2 fruit fly cellular contexts compared by ENCODE assay signal in genomic region chrX:13396378-13397099, dm6.
TF ChIP-seq lines count a peak whose summit lies in the region.

Bcat (plus strand) TSS chrX:13396899.

TF ChIP-seq in whole organism, embryonic, 481 proteins besides CTCF, POLR2A, EP300 and RAD21 (continued from another document and continues in another):
- TF ChIP-seq Usf (GFP tag; optimal IDR thresholded peaks at IDR 0.05; lab: Kevin White, UChicago) (peak; percentile 65), CG12219 (GFP tag; optimal IDR thresholded peaks at IDR 0.05; lab: Kevin White, UChicago) (no peak), dm (GFP tag; optimal IDR thresholded peaks at IDR 0.05; lab: Kevin White, UChicago) (no peak), psq (GFP tag; optimal IDR thresholded peaks at IDR 0.05; lab: Kevin White, UChicago) (peak; percentile 13), CG8924 (tag; optimal IDR thresholded peaks at IDR 0.05; lab: Kevin White, UChicago) (peak; percentile 75), CG4820 (GFP tag; optimal IDR thresholded peaks at IDR 0.05; lab: Kevin White, UChicago) (peak; percentile 36), Hsf (GFP tag; optimal IDR thresholded peaks at IDR 0.05; lab: Kevin White, UChicago) (peak; percentile 21), CG9932 (GFP tag; IDR thresholded peaks at IDR 0.05; lab: Robert Waterston, UW) (peak; percentile 64), CG4328 (GFP tag; optimal IDR thresholded peaks at IDR 0.05; lab: Kevin White, UChicago) (peak; percentile 67), gce (GFP tag; IDR thresholded peaks at IDR 0.05; lab: Robert Waterston, UW) (0 out of 3 replicates have a peak, but pooled peaks have one; percentile 17), Mes4 (GFP tag; optimal IDR thresholded peaks at IDR 0.05; lab: Kevin White, UChicago) (no peak), CG17328 (GFP tag; IDR thresholded peaks at IDR 0.05; lab: Robert Waterston, UW) (peak; percentile 26; the same call in 1 of the 2 replicates), CG6654 (GFP tag; optimal IDR thresholded peaks at IDR 0.05; lab: Kevin White, UChicago) (peak; percentile 2), bowl (GFP tag; IDR thresholded peaks at IDR 0.05; lab: Robert Waterston, UW) (0 out of 2 replicates have a peak, but pooled peaks have one; percentile 8), nom (GFP tag; optimal IDR thresholded peaks at IDR 0.05; lab: Kevin White, UChicago) (peak; percentile 57), CG6689 (GFP tag; IDR thresholded peaks at IDR 0.05; lab: Robert Waterston, UW) (peak; percentile 74), sqz (GFP tag; optimal IDR thresholded peaks at IDR 0.05; lab: Kevin White, UChicago) (peak; percentile 12), CG8290 (GFP tag; optimal IDR thresholded peaks at IDR 0.05; lab: Kevin White, UChicago) (no peak), CG8290 (tag; optimal IDR thresholded peaks at IDR 0.05; lab: Kevin White, UChicago) (peak in 1 of 2 experiments; percentile 55), vnd (GFP tag; IDR thresholded peaks at IDR 0.05; lab: Robert Waterston, UW; ENCODE audit: partially characterized antibody) (no peak), Hr51 (GFP tag; optimal IDR thresholded peaks at IDR 0.05; lab: Kevin White, UChicago) (peak in 1 of 2 experiments; percentile 88), CG4730 (GFP tag; IDR thresholded peaks at IDR 0.05; lab: Robert Waterston, UW) (0 out of 2 replicates have a peak, but pooled peaks have one; percentile 33), CG14014 (GFP tag; IDR thresholded peaks at IDR 0.05; lab: Robert Waterston, UW) (no peak), eyg (GFP tag; optimal IDR thresholded peaks at IDR 0.05; lab: Kevin White, UChicago) (no peak), CG1024 (GFP tag; IDR thresholded peaks at IDR 0.05; lab: Robert Waterston, UW) (no peak), CG10543 (GFP tag; optimal IDR thresholded peaks at IDR 0.05; lab: Kevin White, UChicago) (peak; percentile 78), CG34422 (GFP tag; IDR thresholded peaks at IDR 0.05; lab: Robert Waterston, UW) (no peak), Xbp1 (GFP tag; optimal IDR thresholded peaks at IDR 0.05; lab: Kevin White, UChicago) (peak; percentile 67), Nf-YC (tag; optimal IDR thresholded peaks at IDR 0.05; lab: Kevin White, UChicago) (peak; percentile 69), CG12299 (tag; optimal IDR thresholded peaks at IDR 0.05; lab: Kevin White, UChicago) (no peak), CG1792 (GFP tag; optimal IDR thresholded peaks at IDR 0.05; lab: Kevin White, UChicago) (no peak), CG6175 (GFP tag; IDR thresholded peaks at IDR 0.05; lab: Robert Waterston, UW) (0 out of 3 replicates have a peak, but pooled peaks have one; percentile 5), mirr (GFP tag; optimal IDR thresholded peaks at IDR 0.05; lab: Kevin White, UChicago) (peak; percentile 16), Hand (GFP tag; optimal IDR thresholded peaks at IDR 0.05; lab: Kevin White, UChicago) (peak; percentile 71), lbe (GFP tag; optimal IDR thresholded peaks at IDR 0.05; lab: Kevin White, UChicago) (peak; percentile 18), MBD-R2 (GFP tag; IDR thresholded peaks at IDR 0.05; lab: Robert Waterston, UW) (0 out of 2 replicates have a peak, but pooled peaks have one; percentile 14), zfh2 (GFP tag; optimal IDR thresholded peaks at IDR 0.05; lab: Kevin White, UChicago) (peak; percentile 21), odd (GFP tag; optimal IDR thresholded peaks at IDR 0.05; lab: Kevin White, UChicago) (peak; percentile 75), Ptx1 (GFP tag; IDR thresholded peaks at IDR 0.05; lab: Robert Waterston, UW) (peak; percentile 64), CG10267 (tag; optimal IDR thresholded peaks at IDR 0.05; lab: Kevin White, UChicago) (peak; percentile 60), CG13296 (GFP tag; optimal IDR thresholded peaks at IDR 0.05; lab: Kevin White, UChicago) (peak; percentile 69), trem (tag; optimal IDR thresholded peaks at IDR 0.05; lab: Kevin White, UChicago) (peak; percentile 7), CG12071 (GFP tag; optimal IDR thresholded peaks at IDR 0.05; lab: Kevin White, UChicago) (peak; percentile 9), CG3407 (GFP tag; optimal IDR thresholded peaks at IDR 0.05; lab: Kevin White, UChicago) (peak; percentile 45), slou (GFP tag; optimal IDR thresholded peaks at IDR 0.05; lab: Kevin White, UChicago) (peak; percentile 43), wek (GFP tag; optimal IDR thresholded peaks at IDR 0.05; lab: Kevin White, UChicago) (no peak), CG4707 (GFP tag; optimal IDR thresholded peaks at IDR 0.05; lab: Kevin White, UChicago) (peak; percentile 6), slp2 (GFP tag; optimal IDR thresholded peaks at IDR 0.05; lab: Kevin White, UChicago) (peak; percentile 23), ssp (GFP tag; IDR thresholded peaks at IDR 0.05; lab: Robert Waterston, UW) (peak; percentile 47), dmrt99B (tag; optimal IDR thresholded peaks at IDR 0.05; lab: Kevin White, UChicago) (peak; percentile 80), HLH4C (GFP tag; IDR thresholded peaks at IDR 0.05; lab: Robert Waterston, UW; ENCODE audit: partially characterized antibody) (no peak), CG32767 (GFP tag; IDR thresholded peaks at IDR 0.05; lab: Robert Waterston, UW) (0 out of 2 replicates have a peak, but pooled peaks have one; percentile 39), CG18619 (GFP tag; optimal IDR thresholded peaks at IDR 0.05; lab: Kevin White, UChicago) (peak; percentile 86), ci (GFP tag; IDR thresholded peaks at IDR 0.05; lab: Robert Waterston, UW) (peak; percentile 75; the same call in 2 of the 3 replicates), sc (optimal IDR thresholded peaks at IDR 0.05; lab: Kevin White, UChicago) (no peak), sc (GFP tag; optimal IDR thresholded peaks at IDR 0.05; lab: Kevin White, UChicago) (peak; percentile 2), Dbx (GFP tag; IDR thresholded peaks at IDR 0.05; lab: Robert Waterston, UW) (peak; percentile 39; the same call in 1 of the 3 replicates), Atf6 (GFP tag; IDR thresholded peaks at IDR 0.05; lab: Robert Waterston, UW) (peak; percentile 57; the same call in 1 of the 2 replicates), Six4 (GFP tag; optimal IDR thresholded peaks at IDR 0.05; lab: Kevin White, UChicago) (peak; percentile 17), CG16815 (GFP tag; optimal IDR thresholded peaks at IDR 0.05; lab: Kevin White, UChicago) (peak; percentile 60), klu (GFP tag; IDR thresholded peaks at IDR 0.05; lab: Robert Waterston, UW) (no peak; the same call in 1 of the 2 replicates), CG14441 (GFP tag; IDR thresholded peaks at IDR 0.05; lab: Robert Waterston, UW) (peak; percentile 57), Rfx (GFP tag; IDR thresholded peaks at IDR 0.05; lab: Robert Waterston, UW) (peak; percentile 68; the same call in 1 of the 2 replicates)

TF ChIP-seq in whole organism, prepupa, 60 proteins besides CTCF, POLR2A, EP300 and RAD21 (continued from another document):
- TF ChIP-seq Hr39 (GFP tag; optimal IDR thresholded peaks at IDR 0.05; lab: Kevin White, UChicago): peak; percentile 67
- TF ChIP-seq CG6808 (GFP tag; optimal IDR thresholded peaks at IDR 0.05; lab: Kevin White, UChicago): peak; percentile 45
- TF ChIP-seq CG3919 (GFP tag; optimal IDR thresholded peaks at IDR 0.05; lab: Kevin White, UChicago): peak; percentile 55
- TF ChIP-seq svp (GFP tag; lab: Kevin White, UChicago): peak; percentile 87
- TF ChIP-seq fd85E (GFP tag; optimal IDR thresholded peaks at IDR 0.05; lab: Kevin White, UChicago): no peak
- peak; percentile 28 for TF ChIP-seq Eip75B (GFP tag; optimal IDR thresholded peaks at IDR 0.05; lab: Kevin White, UChicago)
- TF ChIP-seq Eip93F (GFP tag; optimal IDR thresholded peaks at IDR 0.05; lab: Kevin White, UChicago): no peak
- peak; percentile 60 for TF ChIP-seq CG31627 (GFP tag; optimal IDR thresholded peaks at IDR 0.05; lab: Kevin White, UChicago)
- peak; percentile 87 for TF ChIP-seq CG32006 (GFP tag; optimal IDR thresholded peaks at IDR 0.05; lab: Kevin White, UChicago)
TF ChIP-seq in whole organism, prepupa: peak in this region for 54.
